Worm (Caenorhabditis elegans) whole organism, L4 larva: Measurements from ENCODE around the gene C18C4.7.

Source experiments
- F26F4.8 ChIP-seq: fragments of 200-800 bp; sonication (Bioruptor generic); conservative IDR thresholded peaks from 2 replicates; pipeline ENCODE4 v1.3.6; 2022; ENCODE audit warnings: missing genetic modification characterization, missing compliant biosample characterization
- F37D6.2 ChIP-seq: sonication (generic microtip); optimal IDR thresholded peaks from 2 replicates; lab custom pipeline; 2016; ENCODE audit warnings: mild to moderate bottlenecking, missing genetic modification characterization, missing compliant biosample characterization
- R02D3.7 ChIP-seq: fragments of 150-350 bp; sonication (generic microtip); optimal IDR thresholded peaks from 3 replicates; lab custom pipeline; 2014; ENCODE audit warnings: missing biosample characterization, missing genetic modification characterization
- T20F7.1 ChIP-seq: fragments of 200-800 bp; sonication (Bioruptor generic); optimal IDR thresholded peaks from 2 replicates; lab custom pipeline; 2018; ENCODE audit warnings: mild to moderate bottlenecking, missing genetic modification characterization, missing compliant biosample characterization
- T26A8.4 ChIP-seq: fragments of 200-800 bp; sonication (Bioruptor generic); IDR thresholded peaks from 2 replicates; pipeline ENCODE4 v1.3.6; 2022; ENCODE audit warnings: missing genetic modification characterization, missing compliant biosample characterization
- Y5F2A.4 ChIP-seq: fragments of 200-800 bp; sonication (Bioruptor generic); optimal IDR thresholded peaks from 2 replicates; lab custom pipeline; 2018; ENCODE audit warnings: mild to moderate bottlenecking, missing genetic modification characterization, missing compliant biosample characterization
- ZK337.2 ChIP-seq: fragments of 200-800 bp; sonication (Bioruptor generic); IDR thresholded peaks from 2 replicates; pipeline ENCODE4 v1.3.6; 2022; ENCODE audit warnings: missing genetic modification reagents, missing genetic modification characterization, missing compliant biosample characterization
- ZK546.5 ChIP-seq, 2 experiments: sonication (generic microtip); optimal IDR thresholded peaks; 2 replicates each; lab custom pipeline; 2017; ENCODE audit warnings: missing biosample characterization in 2 of 2, missing genetic modification characterization in 2 of 2
- aly-2 ChIP-seq: sonication (generic microtip); optimal IDR thresholded peaks from 2 replicates; lab custom pipeline; 2018; ENCODE audit warnings: missing biosample characterization, missing genetic modification characterization
- ceh-32 ChIP-seq: sonication (generic microtip); optimal IDR thresholded peaks from 2 replicates; lab custom pipeline; 2016; ENCODE audit warnings: mild to moderate bottlenecking, missing genetic modification characterization, missing compliant biosample characterization; ENCODE audit not compliant: poor library complexity
- ceh-44 ChIP-seq: fragments of 200-800 bp; sonication (Bioruptor generic); IDR thresholded peaks from 2 replicates; pipeline ENCODE4 v1.3.6; 2022; ENCODE audit warnings: missing genetic modification reagents, missing genetic modification characterization, missing compliant biosample characterization
- ctbp-1 ChIP-seq: fragments of 200-800 bp; sonication (Bioruptor generic); IDR thresholded peaks from 2 replicates; pipeline ENCODE4 v1.3.6; 2022; ENCODE audit warnings: missing genetic modification reagents, missing genetic modification characterization, missing compliant biosample characterization
- daf-19 ChIP-seq: fragments of 200-800 bp; sonication (Bioruptor generic); conservative IDR thresholded peaks from 2 replicates; pipeline ENCODE4 v1.3.6; 2022; ENCODE audit warnings: missing genetic modification characterization, missing compliant biosample characterization
- dmd-6 ChIP-seq: fragments of 200-800 bp; sonication (Bioruptor generic); IDR thresholded peaks from 2 replicates; pipeline ENCODE4 v1.3.6; 2022; ENCODE audit warnings: missing genetic modification reagents, missing genetic modification characterization, missing compliant biosample characterization
- duxl-1 ChIP-seq: sonication (generic microtip); optimal IDR thresholded peaks from 2 replicates; lab custom pipeline; 2016; ENCODE audit warnings: mild to moderate bottlenecking, missing genetic modification characterization, moderate library complexity, missing compliant biosample characterization; ENCODE audit not compliant: poor library complexity
- dve-1 ChIP-seq: sonication (generic microtip); optimal IDR thresholded peaks from 2 replicates; lab custom pipeline; 2017; ENCODE audit warnings: antibody characterized with exemption, mild to moderate bottlenecking, missing genetic modification characterization, missing compliant biosample characterization; ENCODE audit not compliant: insufficient read depth
- egl-43 ChIP-seq: fragments of 200-800 bp; sonication (Bioruptor generic); IDR thresholded peaks from 2 replicates; pipeline ENCODE4 v1.3.6; 2022; ENCODE audit warnings: missing genetic modification reagents, missing genetic modification characterization, missing compliant biosample characterization
- fkh-10 ChIP-seq: fragments of 150-350 bp; optimal IDR thresholded peaks from 2 replicates; lab custom pipeline; 2014; ENCODE audit warnings: missing biosample characterization, missing genetic modification reagents, missing genetic modification characterization
- fos-1 ChIP-seq: fragments of 150-350 bp; optimal IDR thresholded peaks from 2 replicates; lab custom pipeline; 2014; ENCODE audit warnings: missing biosample characterization, missing genetic modification characterization
- gei-8 ChIP-seq: fragments of 200-800 bp; sonication (Bioruptor generic); optimal IDR thresholded peaks from 2 replicates; lab custom pipeline; 2018; ENCODE audit warnings: mild to moderate bottlenecking, missing genetic modification characterization, missing compliant biosample characterization
- hif-1 ChIP-seq, 2 experiments: sonication (generic microtip); optimal IDR thresholded peaks; 2 replicates each; lab custom pipeline; 2016 to 2017; ENCODE audit warnings: missing compliant biosample characterization in 2 of 2, missing genetic modification characterization in 2 of 2, missing genetic modification reagents in 2 of 2, missing genotype in 2 of 2, mild to moderate bottlenecking in 1 of 2
- hlh-11 ChIP-seq: fragments of 200-800 bp; sonication (Bioruptor generic); optimal IDR thresholded peaks from 2 replicates; lab custom pipeline; 2018; ENCODE audit warnings: mild to moderate bottlenecking, missing genetic modification characterization, missing compliant biosample characterization
- lim-7 ChIP-seq: fragments of 200-800 bp; sonication (Bioruptor generic); IDR thresholded peaks from 2 replicates; pipeline ENCODE4 v1.3.6; 2022; ENCODE audit warnings: missing genetic modification characterization, missing compliant biosample characterization
- lin-13 ChIP-seq: fragments of 150-350 bp; optimal IDR thresholded peaks from 2 replicates; lab custom pipeline; 2014; ENCODE audit warnings: missing biosample characterization, missing genetic modification reagents, missing genetic modification characterization
- lin-38 ChIP-seq: fragments of 200-800 bp; sonication (Bioruptor generic); IDR thresholded peaks from 2 replicates; pipeline ENCODE4 v1.3.6; 2022; ENCODE audit warnings: missing genetic modification reagents, missing genetic modification characterization, missing compliant biosample characterization
- lin-39 ChIP-seq: fragments of 150-350 bp; optimal IDR thresholded peaks from 2 replicates; lab custom pipeline; 2014; ENCODE audit warnings: missing biosample characterization, missing genetic modification reagents, missing genetic modification characterization
- lir-3 ChIP-seq: sonication (generic microtip); optimal IDR thresholded peaks from 2 replicates; lab custom pipeline; 2016; ENCODE audit warnings: mild to moderate bottlenecking, missing genetic modification characterization, missing compliant biosample characterization
- lsy-2 ChIP-seq, 2 experiments: fragments of 150-350 bp in 1 of 2; sonication (generic microtip) in 1 of 2; optimal IDR thresholded peaks; 2 replicates each; lab custom pipeline; 2014 to 2017; ENCODE audit warnings: missing biosample characterization in 2 of 2, missing genetic modification characterization in 2 of 2
- madf-9 ChIP-seq: fragments of 200-800 bp; sonication (Bioruptor generic); conservative IDR thresholded peaks from 2 replicates; pipeline ENCODE4 v1.3.6; 2022; ENCODE audit warnings: missing genetic modification reagents, missing genetic modification characterization, missing compliant biosample characterization
- mep-1 ChIP-seq: fragments of 150-350 bp; sonication (generic microtip); optimal IDR thresholded peaks from 3 replicates; lab custom pipeline; 2014; ENCODE audit warnings: missing biosample characterization, missing genetic modification characterization
- nhr-102 ChIP-seq: sonication (generic microtip); optimal IDR thresholded peaks from 2 replicates; lab custom pipeline; 2016; ENCODE audit warnings: mild to moderate bottlenecking, missing genetic modification characterization, moderate library complexity, missing compliant biosample characterization
- nhr-111 ChIP-seq: fragments of 200-800 bp; sonication (Bioruptor generic); optimal IDR thresholded peaks from 2 replicates; lab custom pipeline; 2018; ENCODE audit warnings: mild to moderate bottlenecking, missing genetic modification characterization, missing compliant biosample characterization
- nhr-25 ChIP-seq: sonication (generic microtip); optimal IDR thresholded peaks from 2 replicates; lab custom pipeline; 2017; ENCODE audit warnings: missing genetic modification characterization, mild to moderate bottlenecking, missing compliant biosample characterization, antibody characterized with exemption, moderate library complexity, borderline replicate concordance; ENCODE audit not compliant: insufficient read depth
- nhr-76 ChIP-seq: fragments of 150-350 bp; optimal IDR thresholded peaks from 2 replicates; lab custom pipeline; 2014; ENCODE audit warnings: missing biosample characterization, missing genetic modification characterization
- rbr-2 ChIP-seq: sonication (generic microtip); optimal IDR thresholded peaks from 2 replicates; lab custom pipeline; 2016; ENCODE audit warnings: missing genotype, missing genetic modification characterization, missing compliant biosample characterization
- set-16 ChIP-seq: fragments of 200-800 bp; sonication (Bioruptor generic); IDR thresholded peaks from 2 replicates; pipeline ENCODE4 v1.3.6; 2022; ENCODE audit warnings: missing genetic modification reagents, missing genetic modification characterization, missing compliant biosample characterization
- spr-1 ChIP-seq: sonication (generic microtip); optimal IDR thresholded peaks from 2 replicates; lab custom pipeline; 2016; ENCODE audit warnings: mild to moderate bottlenecking, missing genetic modification characterization, missing compliant biosample characterization
- unc-130 ChIP-seq: sonication (generic microtip); optimal IDR thresholded peaks from 2 replicates; lab custom pipeline; 2016; ENCODE audit warnings: missing genetic modification reagents, missing genetic modification characterization, missing compliant biosample characterization
- zfp-3 ChIP-seq: fragments of 200-800 bp; sonication (Bioruptor generic); conservative IDR thresholded peaks from 2 replicates; pipeline ENCODE4 v1.3.6; 2022; ENCODE audit warnings: missing genetic modification reagents, missing genetic modification characterization, missing compliant biosample characterization
- zip-11 ChIP-seq: fragments of 200-800 bp; sonication (Bioruptor generic); IDR thresholded peaks from 2 replicates; pipeline ENCODE4 v1.3.6; 2022; ENCODE audit warnings: missing genetic modification characterization, missing compliant biosample characterization
- ztf-11 ChIP-seq: fragments of 150-350 bp; optimal IDR thresholded peaks from 2 replicates; lab custom pipeline; 2014; ENCODE audit warnings: missing biosample characterization, missing genetic modification characterization

C18C4.7 gene

ce11 chrV:5587042-5587441 lies 20.0 kb upstream of the C18C4.7 start (continued):
- TF ChIP-seq nhr-102 (tag; lab: Kevin White, UChicago): peak; percentile 38
- TF ChIP-seq madf-9 (GFP tag; lab: Robert Waterston, UW): no peak
- TF ChIP-seq hif-1 (tag; optimal IDR thresholded peaks at IDR 0.05; lab: Kevin White, UChicago): peak in 1 of 2 experiments; percentile 34
- TF ChIP-seq set-16 (GFP tag; lab: Robert Waterston, UW): peak; percentile 29; the same call in 1 of the 2 replicates
- no peak for TF ChIP-seq nhr-76 (tag; lab: Kevin White, UChicago)
- no peak for TF ChIP-seq lin-13 (GFP tag; lab: Kevin White, UChicago)
- TF ChIP-seq unc-130: no peak
- TF ChIP-seq R02D3.7 (tag; lab: Kevin White, UChicago): no peak
- no peak for TF ChIP-seq lir-3 (tag; lab: Kevin White, UChicago)
- peak; percentile 34; the same call in 1 of the 2 replicates for TF ChIP-seq dmd-6
- peak; percentile 14 for TF ChIP-seq rbr-2
- peak; percentile 78 for TF ChIP-seq T26A8.4 (GFP tag; lab: Robert Waterston, UW)
- TF ChIP-seq duxl-1 (tag; lab: Kevin White, UChicago): no peak
- TF ChIP-seq lim-7 (GFP tag; lab: Robert Waterston, UW): no peak
- peak; percentile 14 for TF ChIP-seq T20F7.1 (GFP tag; lab: Kevin White, UChicago)
- no peak for TF ChIP-seq ZK546.5 (tag; optimal IDR thresholded peaks at IDR 0.05; lab: Kevin White, UChicago)
- TF ChIP-seq lsy-2 (tag; optimal IDR thresholded peaks at IDR 0.05; lab: Kevin White, UChicago): peak in 1 of 2 experiments; percentile 53
- TF ChIP-seq mep-1 (tag; lab: Kevin White, UChicago): no peak
- TF ChIP-seq zfp-3 (GFP tag; lab: Robert Waterston, UW): no peak
- 0 out of 2 replicates have a peak, but pooled peaks have one; percentile 28 for TF ChIP-seq ZK337.2 (GFP tag; lab: Robert Waterston, UW)
- no peak for TF ChIP-seq ztf-11 (tag; lab: Kevin White, UChicago)
- peak; percentile 76 for TF ChIP-seq egl-43 (GFP tag; lab: Robert Waterston, UW)
- TF ChIP-seq hlh-11: peak; percentile 20
- TF ChIP-seq dve-1 (tag; lab: Kevin White, UChicago): peak; percentile 31
- no peak for TF ChIP-seq fos-1
- no peak for TF ChIP-seq F26F4.8 (GFP tag; lab: Robert Waterston, UW)
- TF ChIP-seq ceh-44: peak; percentile 28; the same call in 1 of the 2 replicates

- TF ChIP-seq Y5F2A.4 (GFP tag; lab: Kevin White, UChicago): no peak
- TF ChIP-seq ceh-32: no peak
- no peak for TF ChIP-seq nhr-111
- no peak for TF ChIP-seq nhr-25 (tag; lab: Kevin White, UChicago)
- no peak for TF ChIP-seq lin-13 (GFP tag; lab: Kevin White, UChicago)
- TF ChIP-seq T20F7.1 (GFP tag; lab: Kevin White, UChicago): no peak
- TF ChIP-seq zip-11 (GFP tag; lab: Robert Waterston, UW): no peak
- no peak for TF ChIP-seq F37D6.2 (tag; lab: Kevin White, UChicago)
- TF ChIP-seq gei-8: no peak
- no peak for TF ChIP-seq lin-38
- TF ChIP-seq aly-2 (tag; lab: Kevin White, UChicago): no peak
- TF ChIP-seq daf-19 (GFP tag; lab: Robert Waterston, UW): no peak
- TF ChIP-seq lin-39 (tag; lab: Kevin White, UChicago): no peak
- TF ChIP-seq nhr-76 (tag; lab: Kevin White, UChicago): no peak
- TF ChIP-seq ctbp-1: no peak
- TF ChIP-seq spr-1 (tag; lab: Kevin White, UChicago): no peak
- TF ChIP-seq fkh-10 (GFP tag; lab: Kevin White, UChicago): no peak
Measured at ce11 chrV:5584833-5585232, 17.8 kb upstream of the C18C4.7 start, which contains the start of gene CD4.11. TSS of gene CD4.11 (plus strand) at chrV:5585133.
